Fruit fly (Drosophila melanogaster) whole organism, embryonic: Measurements from ENCODE around the gene Cpr62Ba.
A peak's percentile ranks its signal among the peaks of the same experiment; 100 is the strongest.

Source experiments
- Abd-B ChIP-seq: fragments of 200-800 bp; sonication (Bioruptor generic); optimal IDR thresholded peaks from 2 replicates; lab custom pipeline; 2018; ENCODE audit warnings: missing biosample characterization, mild to moderate bottlenecking, missing genetic modification characterization, moderate library complexity
- BEAF-32 ChIP-seq: fragments of 200-800 bp; sonication (Bioruptor generic); optimal IDR thresholded peaks from 3 replicates; lab custom pipeline; 2017; ENCODE audit warnings: missing biosample characterization, missing genetic modification characterization, mild to moderate bottlenecking, moderate library complexity, missing genetic modification reagents
- Blimp-1 ChIP-seq: fragments of 200-800 bp; sonication (Bioruptor generic); optimal IDR thresholded peaks from 3 replicates; lab custom pipeline; 2018; ENCODE audit warnings: missing biosample characterization, missing genetic modification characterization, mild to moderate bottlenecking, moderate library complexity, missing genetic modification reagents
- BtbVII ChIP-seq: fragments of 200-800 bp; sonication (Bioruptor generic); optimal IDR thresholded peaks from 3 replicates; lab custom pipeline; 2017; ENCODE audit warnings: missing biosample characterization, mild to moderate bottlenecking, missing genetic modification characterization
- CG10543 ChIP-seq: fragments of 200-800 bp; sonication (Bioruptor generic); optimal IDR thresholded peaks from 3 replicates; lab custom pipeline; 2017; ENCODE audit warnings: missing biosample characterization, mild to moderate bottlenecking, missing genetic modification characterization, moderate library complexity
- CG11093 ChIP-seq: fragments of 200-800 bp; sonication (Bioruptor generic); IDR thresholded peaks from 3 replicates; pipeline ENCODE4 v1.3.6; 2022; ENCODE audit warnings: missing biosample characterization, missing genetic modification characterization
- CG11560 ChIP-seq: fragments of 200-800 bp; sonication (Bioruptor generic); IDR thresholded peaks from 3 replicates; pipeline ENCODE4 v1.3.6; 2022; ENCODE audit warnings: missing biosample characterization, missing genetic modification characterization
- CG12299 ChIP-seq: fragments of 200-800 bp; sonication (Bioruptor generic); optimal IDR thresholded peaks from 2 replicates; lab custom pipeline; 2018; ENCODE audit warnings: missing biosample characterization, mild to moderate bottlenecking, missing genetic modification characterization
- CG17328 ChIP-seq: fragments of 200-800 bp; sonication (Bioruptor generic); IDR thresholded peaks from 2 replicates; pipeline ENCODE4 v1.3.6; 2022; ENCODE audit warnings: missing biosample characterization, missing genetic modification characterization
- CG17359 ChIP-seq: fragments of 200-800 bp; sonication (Bioruptor generic); optimal IDR thresholded peaks from 3 replicates; lab custom pipeline; 2018; ENCODE audit warnings: missing biosample characterization, mild to moderate bottlenecking, missing genetic modification characterization, moderate library complexity
- CG1792 ChIP-seq: fragments of 200-800 bp; sonication (Bioruptor generic); optimal IDR thresholded peaks from 2 replicates; lab custom pipeline; 2016; ENCODE audit warnings: missing biosample characterization, missing genetic modification characterization
- CG30403 ChIP-seq: fragments of 200-800 bp; sonication (Bioruptor generic); optimal IDR thresholded peaks from 3 replicates; lab custom pipeline; 2016; ENCODE audit warnings: missing biosample characterization, missing genetic modification characterization
- CG3065 ChIP-seq: fragments of 200-800 bp; sonication (Bioruptor generic); optimal IDR thresholded peaks from 2 replicates; lab custom pipeline; 2016; ENCODE audit warnings: missing biosample characterization, missing genetic modification characterization
- CG31388 ChIP-seq: fragments of 200-800 bp; sonication (Bioruptor generic); optimal IDR thresholded peaks from 2 replicates; lab custom pipeline; 2016; ENCODE audit warnings: missing biosample characterization, missing genetic modification characterization
- CG42726 ChIP-seq: fragments of 200-800 bp; sonication (Bioruptor generic); IDR thresholded peaks from 2 replicates; pipeline ENCODE4 v1.3.6; 2022; ENCODE audit warnings: missing biosample characterization, missing genetic modification characterization; ENCODE audit not compliant: partially characterized antibody
- CG43689 ChIP-seq: fragments of 200-800 bp; sonication (Bioruptor generic); IDR thresholded peaks from 2 replicates; pipeline ENCODE4 v1.3.6; 2022; ENCODE audit warnings: missing biosample characterization, missing genetic modification characterization
- CG6689 ChIP-seq: fragments of 200-800 bp; sonication (Bioruptor generic); IDR thresholded peaks from 2 replicates; pipeline ENCODE4 v1.3.6; 2022; ENCODE audit warnings: missing biosample characterization, missing genetic modification characterization
- CG8765 ChIP-seq: fragments of 200-800 bp; sonication (Bioruptor generic); IDR thresholded peaks from 2 replicates; pipeline ENCODE4 v1.3.6; 2022; ENCODE audit warnings: missing biosample characterization, missing genetic modification characterization
- Camta ChIP-seq: fragments of 200-800 bp; sonication (Bioruptor generic); optimal IDR thresholded peaks from 2 replicates; lab custom pipeline; 2016; ENCODE audit warnings: missing biosample characterization, missing genetic modification characterization
- CoRest ChIP-seq: fragments of 200-800 bp; sonication (Bioruptor generic); optimal IDR thresholded peaks from 3 replicates; lab custom pipeline; 2018; ENCODE audit warnings: missing biosample characterization, mild to moderate bottlenecking, missing genetic modification characterization, moderate library complexity
- Drgx ChIP-seq: fragments of 200-800 bp; sonication (Bioruptor generic); IDR thresholded peaks from 2 replicates; pipeline ENCODE4 v1.3.6; 2022; ENCODE audit warnings: missing biosample characterization, missing genetic modification characterization
- E2f2 ChIP-seq: fragments of 200-800 bp; sonication (Bioruptor generic); IDR thresholded peaks from 2 replicates; pipeline ENCODE4 v1.3.6; 2022; ENCODE audit warnings: missing biosample characterization, missing genetic modification characterization
- ERR ChIP-seq: fragments of 200-800 bp; sonication (Bioruptor generic); optimal IDR thresholded peaks from 2 replicates; lab custom pipeline; 2016; ENCODE audit warnings: missing biosample characterization, missing genetic modification characterization
- Fer1 ChIP-seq: fragments of 200-800 bp; sonication (Bioruptor generic); optimal IDR thresholded peaks from 2 replicates; lab custom pipeline; 2017; ENCODE audit warnings: missing biosample characterization, mild to moderate bottlenecking, missing genetic modification characterization
- HHEX ChIP-seq: fragments of 200-800 bp; sonication (Bioruptor generic); optimal IDR thresholded peaks from 3 replicates; lab custom pipeline; 2017; ENCODE audit warnings: missing biosample characterization, mild to moderate bottlenecking, missing genetic modification characterization, missing genetic modification reagents
- Hey ChIP-seq: fragments of 200-800 bp; sonication (Bioruptor generic); optimal IDR thresholded peaks from 3 replicates; lab custom pipeline; 2018; ENCODE audit warnings: missing biosample characterization, mild to moderate bottlenecking, missing genetic modification characterization
- Hr51 ChIP-seq, 2 experiments: fragments of 200-800 bp; sonication (Bioruptor generic); optimal IDR thresholded peaks; 2 replicates in 1 of 2; 3 replicates in 1 of 2; lab custom pipeline; 2016 to 2018; ENCODE audit warnings: missing biosample characterization in 2 of 2, missing genetic modification characterization in 2 of 2, mild to moderate bottlenecking in 1 of 2, moderate library complexity in 1 of 2
- Opbp ChIP-seq: fragments of 200-800 bp; sonication (Bioruptor generic); IDR thresholded peaks from 3 replicates; pipeline ENCODE4 v1.3.6; 2022; ENCODE audit warnings: missing biosample characterization, missing genetic modification characterization; ENCODE audit not compliant: partially characterized antibody
- Optix ChIP-seq: fragments of 200-800 bp; sonication (Bioruptor generic); IDR thresholded peaks from 3 replicates; pipeline ENCODE4 v1.3.6; 2022; ENCODE audit warnings: missing biosample characterization, missing genetic modification characterization
- ab ChIP-seq: fragments of 200-800 bp; sonication (Bioruptor generic); optimal IDR thresholded peaks from 2 replicates; lab custom pipeline; 2016; ENCODE audit warnings: missing biosample characterization, missing genetic modification characterization
- ap ChIP-seq: fragments of 200-800 bp; sonication (Bioruptor generic); IDR thresholded peaks from 2 replicates; pipeline ENCODE4 v1.3.6; 2022; ENCODE audit warnings: missing biosample characterization, missing genetic modification characterization
- ase ChIP-seq: fragments of 200-800 bp; sonication (Bioruptor generic); IDR thresholded peaks from 3 replicates; pipeline ENCODE4 v1.3.6; 2022; ENCODE audit warnings: missing biosample characterization, missing genetic modification characterization
- az2 ChIP-seq: fragments of 200-800 bp; sonication (Bioruptor generic); optimal IDR thresholded peaks from 3 replicates; lab custom pipeline; 2016; ENCODE audit warnings: missing biosample characterization, missing genetic modification characterization
- bcd ChIP-seq: fragments of 200-800 bp; sonication (Bioruptor generic); optimal IDR thresholded peaks from 2 replicates; lab custom pipeline; 2017; ENCODE audit warnings: missing biosample characterization, mild to moderate bottlenecking, missing genetic modification characterization
- bigmax ChIP-seq: fragments of 200-800 bp; sonication (Bioruptor generic); optimal IDR thresholded peaks from 2 replicates; lab custom pipeline; 2018; ENCODE audit warnings: missing biosample characterization, mild to moderate bottlenecking, missing genetic modification characterization
- crc ChIP-seq: fragments of 200-800 bp; sonication (Bioruptor generic); optimal IDR thresholded peaks from 2 replicates; lab custom pipeline; 2016; ENCODE audit warnings: missing biosample characterization, missing genetic modification characterization
- exex ChIP-seq: fragments of 200-800 bp; sonication (Bioruptor generic); optimal IDR thresholded peaks from 4 replicates; lab custom pipeline; 2018; ENCODE audit warnings: missing biosample characterization, mild to moderate bottlenecking, missing genetic modification characterization, moderate library complexity
- eyg ChIP-seq: fragments of 200-800 bp; sonication (Bioruptor generic); optimal IDR thresholded peaks from 3 replicates; lab custom pipeline; 2016; ENCODE audit warnings: missing biosample characterization, missing genetic modification characterization
- fu2 ChIP-seq: fragments of 200-800 bp; sonication (Bioruptor generic); optimal IDR thresholded peaks from 2 replicates; lab custom pipeline; 2016; ENCODE audit warnings: missing biosample characterization, missing genetic modification characterization
- gfzf ChIP-seq: fragments of 200-800 bp; sonication (Bioruptor generic); optimal IDR thresholded peaks from 2 replicates; lab custom pipeline; 2016; ENCODE audit warnings: missing biosample characterization, mild to moderate bottlenecking, missing genetic modification characterization, moderate library complexity
- jumu ChIP-seq: fragments of 200-800 bp; sonication (Bioruptor generic); optimal IDR thresholded peaks from 3 replicates; lab custom pipeline; 2016; ENCODE audit warnings: missing biosample characterization, missing genetic modification characterization
- kni ChIP-seq: fragments of 200-800 bp; sonication (Bioruptor generic); optimal IDR thresholded peaks from 3 replicates; lab custom pipeline; 2017; ENCODE audit warnings: mild to moderate bottlenecking, missing biosample characterization, missing genetic modification reagents, missing genetic modification characterization
- schlank ChIP-seq: fragments of 200-800 bp; sonication (Bioruptor generic); optimal IDR thresholded peaks from 2 replicates; lab custom pipeline; 2018; ENCODE audit warnings: missing biosample characterization, mild to moderate bottlenecking, missing genetic modification characterization
- sd ChIP-seq: fragments of 200-800 bp; sonication (Bioruptor generic); optimal IDR thresholded peaks from 3 replicates; lab custom pipeline; 2018; ENCODE audit warnings: missing biosample characterization, mild to moderate bottlenecking, missing genetic modification characterization, moderate library complexity
- shn ChIP-seq: fragments of 200-800 bp; sonication (Bioruptor generic); optimal IDR thresholded peaks from 3 replicates; lab custom pipeline; 2016; ENCODE audit warnings: missing biosample characterization, missing genetic modification characterization
- sima ChIP-seq: fragments of 200-800 bp; sonication (Bioruptor generic); optimal IDR thresholded peaks from 2 replicates; lab custom pipeline; 2016; ENCODE audit warnings: missing biosample characterization, missing genetic modification characterization
- stc ChIP-seq: fragments of 200-800 bp; sonication (Bioruptor generic); IDR thresholded peaks from 2 replicates; pipeline ENCODE4 v1.3.6; 2022; ENCODE audit warnings: missing biosample characterization, missing genetic modification characterization
- vnd ChIP-seq: fragments of 200-800 bp; sonication (Bioruptor generic); IDR thresholded peaks from 3 replicates; pipeline ENCODE4 v1.3.6; 2022; ENCODE audit warnings: missing biosample characterization, missing genetic modification characterization; ENCODE audit not compliant: partially characterized antibody
- zfh1 ChIP-seq: fragments of 200-800 bp; sonication (Bioruptor generic); IDR thresholded peaks from 3 replicates; pipeline ENCODE4 v1.3.6; 2022; ENCODE audit warnings: missing biosample characterization, missing genetic modification characterization

Gene Cpr62Ba

dm6 chr3L:1774713-1775648 lies 56.6 kb downstream of the Cpr62Ba start, which contains the start of the genes CG13933 and PolD2 (continued):
- TF ChIP-seq CG11560 = peak; percentile 83
- no peak for TF ChIP-seq BtbVII
- TF ChIP-seq az2 (GFP tag; lab: Kevin White, UChicago) = peak; percentile 98
- peak; percentile 92 for TF ChIP-seq Optix (GFP tag; lab: Robert Waterston, UW)
- no peak for TF ChIP-seq gfzf (GFP tag; lab: Kevin White, UChicago)
- peak; percentile 99 for TF ChIP-seq ap (GFP tag; lab: Robert Waterston, UW)
- no peak for TF ChIP-seq CG3065
- TF ChIP-seq HHEX (GFP tag; lab: Kevin White, UChicago) = peak; percentile 78
- peak; percentile 99 for TF ChIP-seq CoRest
- peak; percentile 90 for TF ChIP-seq CG10543 (GFP tag; lab: Kevin White, UChicago)
- TF ChIP-seq CG43689 = peak; percentile 97
- no peak for TF ChIP-seq CG1792 (GFP tag; lab: Kevin White, UChicago)
- TF ChIP-seq ase (GFP tag; lab: Robert Waterston, UW) = peak; percentile 92
- no peak for TF ChIP-seq Hey (tag; lab: Kevin White, UChicago)
- peak; percentile 95 for TF ChIP-seq CG12299
- no peak for TF ChIP-seq Fer1 (GFP tag; lab: Kevin White, UChicago)
- TF ChIP-seq Hr51 (GFP tag; optimal IDR thresholded peaks at IDR 0.05; lab: Kevin White, UChicago) = peak; percentile 88 to 98
- TF ChIP-seq CG30403 (GFP tag; lab: Kevin White, UChicago) = peak; percentile 92
- TF ChIP-seq CG42726 = no peak
- TF ChIP-seq Opbp (GFP tag; lab: Robert Waterston, UW) = peak; percentile 43
- peak; percentile 91 for TF ChIP-seq E2f2
- TF ChIP-seq CG31388 (GFP tag; lab: Kevin White, UChicago) = peak; percentile 41
- peak; percentile 50 for TF ChIP-seq Camta (GFP tag; lab: Kevin White, UChicago)
- TF ChIP-seq fu2 (GFP tag; lab: Kevin White, UChicago) = peak; percentile 72
- TF ChIP-seq BEAF-32 (GFP tag; lab: Kevin White, UChicago) = peak; percentile 51
- peak; percentile 97 for TF ChIP-seq zfh1 (GFP tag; lab: Robert Waterston, UW)
- TF ChIP-seq CG17359 (tag; lab: Kevin White, UChicago) = peak; percentile 91
- peak; percentile 86 for TF ChIP-seq vnd (GFP tag; lab: Robert Waterston, UW)
- TF ChIP-seq schlank (tag; lab: Kevin White, UChicago) = peak; percentile 83
- TF ChIP-seq exex (tag; lab: Kevin White, UChicago) = peak; percentile 64
- TF ChIP-seq bigmax (GFP tag; lab: Kevin White, UChicago) = no peak
- TF ChIP-seq Drgx (GFP tag; lab: Robert Waterston, UW) = peak; percentile 96
- peak; percentile 98 for TF ChIP-seq Abd-B (GFP tag; lab: Kevin White, UChicago)
- peak; percentile 94 for TF ChIP-seq CG6689 (GFP tag; lab: Robert Waterston, UW)
- peak; percentile 23 for TF ChIP-seq shn (GFP tag; lab: Kevin White, UChicago)
- TF ChIP-seq sd (tag; lab: Kevin White, UChicago) = no peak
- no peak for TF ChIP-seq kni (GFP tag; lab: Kevin White, UChicago)
- TF ChIP-seq Blimp-1 (GFP tag; lab: Kevin White, UChicago) = no peak
- TF ChIP-seq crc (GFP tag; lab: Kevin White, UChicago) = peak; percentile 25
- no peak for TF ChIP-seq eyg (GFP tag; lab: Kevin White, UChicago)
- peak; percentile 98 for TF ChIP-seq CG11093 (GFP tag; lab: Robert Waterston, UW)
- TF ChIP-seq CG17328 = peak; percentile 99
- TF ChIP-seq bcd (GFP tag; lab: Kevin White, UChicago) = peak; percentile 94
- TF ChIP-seq stc (GFP tag; lab: Robert Waterston, UW) = peak; percentile 99
- peak; percentile 66 for TF ChIP-seq jumu (GFP tag; lab: Kevin White, UChicago)
- TF ChIP-seq sima = peak; percentile 23
- TF ChIP-seq ab (GFP tag; lab: Kevin White, UChicago) = peak; percentile 75
- TF ChIP-seq ERR = peak; percentile 81
- TF ChIP-seq CG8765 (GFP tag; lab: Robert Waterston, UW) = peak; percentile 90
